Worm (Caenorhabditis elegans): Measurements from ENCODE around the gene mcm-2.
A peak's percentile ranks its signal among the peaks of the same experiment; 100 is the strongest.

mcm-2 gene

ce11 chrII:11973632-11974031 is 32.8 kb downstream of the mcm-2 start, which contains the start of gene acbp-6:
Gene acbp-6, minus strand, starts transcription at chrII:11973732.
- no peak for TF ChIP-seq aly-2 (tag; optimal IDR thresholded peaks at IDR 0.05)
- TF ChIP-seq jun-1 (tag; optimal IDR thresholded peaks at IDR 0.05): no peak
- TF ChIP-seq nhr-28 (tag; optimal IDR thresholded peaks at IDR 0.05): no peak
- TF ChIP-seq nhr-43 (tag; optimal IDR thresholded peaks at IDR 0.05; ENCODE audit: poor library complexity, severe bottlenecking): no peak
- no peak for TF ChIP-seq elt-1 (tag; optimal IDR thresholded peaks at IDR 0.05)
- no peak for TF ChIP-seq ceh-82 (tag; optimal IDR thresholded peaks at IDR 0.05)
- TF ChIP-seq lin-15B (tag; optimal IDR thresholded peaks at IDR 0.05): no peak
- TF ChIP-seq nhr-12 (tag; optimal IDR thresholded peaks at IDR 0.05): no peak
- no peak for TF ChIP-seq tbx-2 (tag; optimal IDR thresholded peaks at IDR 0.05)
- no peak for TF ChIP-seq ZK546.5 (tag; optimal IDR thresholded peaks at IDR 0.05)
- TF ChIP-seq fkh-2 (tag; optimal IDR thresholded peaks at IDR 0.05): no peak
- no peak for TF ChIP-seq hmg-11 (tag; optimal IDR thresholded peaks at IDR 0.05)
- TF ChIP-seq sea-2 (GFP tag; optimal IDR thresholded peaks at IDR 0.05): no peak
- no peak for TF ChIP-seq nhr-25 (tag; optimal IDR thresholded peaks at IDR 0.05)
- TF ChIP-seq skn-1 (tag; optimal IDR thresholded peaks at IDR 0.05): no peak
- no peak for TF ChIP-seq nhr-11 (tag; optimal IDR thresholded peaks at IDR 0.05)
- TF ChIP-seq ama-1 (optimal IDR thresholded peaks at IDR 0.05): no peak
- no peak for TF ChIP-seq nhr-23 (tag; optimal IDR thresholded peaks at IDR 0.05)

DNA sequence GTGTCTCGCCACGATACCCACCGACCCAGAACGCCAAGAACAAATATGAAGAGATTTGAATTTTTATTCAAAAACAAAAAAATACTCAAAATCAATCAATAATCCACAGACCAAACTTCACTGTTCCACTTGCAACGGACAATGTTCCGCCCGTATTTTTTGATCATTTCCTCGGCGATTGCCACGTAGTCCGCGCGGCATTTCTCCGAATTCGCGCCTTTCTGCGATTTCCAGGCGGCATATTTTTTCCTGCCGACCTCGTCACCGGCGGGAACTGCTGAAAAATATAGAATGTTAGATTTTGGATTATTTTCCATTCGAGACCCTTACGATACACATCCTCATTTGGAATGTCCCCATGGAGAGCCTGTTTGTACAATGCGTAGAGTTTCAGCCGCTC is 34.2 kb downstream of the mcm-2 start:
- TF ChIP-seq hmg-11 (tag; optimal IDR thresholded peaks at IDR 0.05) (no peak), pha-4 (tag; optimal IDR thresholded peaks at IDR 0.05) (no peak), unc-62 (GFP tag; optimal IDR thresholded peaks at IDR 0.05) (no peak), nhr-23 (tag; optimal IDR thresholded peaks at IDR 0.05) (no peak), egl-5 (tag; optimal IDR thresholded peaks at IDR 0.05) (no peak), ztf-4 (tag; optimal IDR thresholded peaks at IDR 0.05) (no peak), fkh-10 (GFP tag; optimal IDR thresholded peaks at IDR 0.05) (no peak), nhr-237 (tag; optimal IDR thresholded peaks at IDR 0.05) (no peak), zag-1 (tag; optimal IDR thresholded peaks at IDR 0.05) (no peak), pqm-1 (tag; optimal IDR thresholded peaks at IDR 0.05) (no peak), elt-2 (tag; optimal IDR thresholded peaks at IDR 0.05) (no peak), mml-1 (tag; optimal IDR thresholded peaks at IDR 0.05) (no peak)

- TF ChIP-seq nhr-25 (tag; optimal IDR thresholded peaks at IDR 0.05): no peak
- TF ChIP-seq nfya-1 (tag; optimal IDR thresholded peaks at IDR 0.05; ENCODE audit: insufficient read depth): peak; percentile 70
Measured at ce11 chrII:11971009-11971636, 35.3 kb downstream of the mcm-2 start.

DNA sequence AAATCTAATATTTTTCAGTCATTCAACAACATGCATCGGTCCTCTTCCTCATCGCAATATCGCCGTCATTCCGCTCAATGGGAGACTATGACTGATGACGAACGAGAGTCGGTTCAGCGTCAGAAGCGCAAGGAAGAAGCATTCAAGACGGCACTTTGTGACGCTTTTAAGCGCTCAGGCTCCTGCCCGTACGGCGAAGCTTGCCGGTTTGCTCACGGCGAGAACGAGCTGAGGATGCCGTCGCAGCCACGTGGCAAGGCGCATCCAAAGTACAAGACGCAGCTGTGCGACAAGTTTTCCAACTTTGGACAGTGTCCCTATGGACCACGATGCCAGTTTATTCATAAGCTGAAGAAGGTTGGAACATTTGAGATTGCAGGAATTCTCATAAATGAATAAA is 37.4 kb downstream of the mcm-2 start:
- TF ChIP-seq nhr-43 (tag; optimal IDR thresholded peaks at IDR 0.05; ENCODE audit: poor library complexity, severe bottlenecking): no peak
- TF ChIP-seq hmg-11 (tag; optimal IDR thresholded peaks at IDR 0.05): no peak
- no peak for TF ChIP-seq nhr-237 (tag; optimal IDR thresholded peaks at IDR 0.05)
- TF ChIP-seq zag-1 (tag; optimal IDR thresholded peaks at IDR 0.05): no peak
- TF ChIP-seq nhr-67 (tag; optimal IDR thresholded peaks at IDR 0.05): no peak
- TF ChIP-seq egl-27 (tag; optimal IDR thresholded peaks at IDR 0.05): no peak
- no peak for TF ChIP-seq snpc-4 (tag; optimal IDR thresholded peaks at IDR 0.05)
- TF ChIP-seq ceh-16 (tag; optimal IDR thresholded peaks at IDR 0.05): no peak
- no peak for TF ChIP-seq ceh-82 (tag; optimal IDR thresholded peaks at IDR 0.05)
- TF ChIP-seq nhr-28 (tag; optimal IDR thresholded peaks at IDR 0.05): no peak
- no peak for TF ChIP-seq sea-2 (GFP tag; optimal IDR thresholded peaks at IDR 0.05)
- TF ChIP-seq ztf-4 (tag; optimal IDR thresholded peaks at IDR 0.05): no peak
- TF ChIP-seq nhr-76 (tag; optimal IDR thresholded peaks at IDR 0.05): no peak
- no peak for TF ChIP-seq fkh-10 (GFP tag; optimal IDR thresholded peaks at IDR 0.05)
- no peak for TF ChIP-seq pqm-1 (tag; optimal IDR thresholded peaks at IDR 0.05)
- no peak for TF ChIP-seq nfya-1 (tag; optimal IDR thresholded peaks at IDR 0.05; ENCODE audit: insufficient read depth)
- no peak for TF ChIP-seq ama-1 (optimal IDR thresholded peaks at IDR 0.05)
- no peak for TF ChIP-seq tbx-2 (tag; optimal IDR thresholded peaks at IDR 0.05)

DNA sequence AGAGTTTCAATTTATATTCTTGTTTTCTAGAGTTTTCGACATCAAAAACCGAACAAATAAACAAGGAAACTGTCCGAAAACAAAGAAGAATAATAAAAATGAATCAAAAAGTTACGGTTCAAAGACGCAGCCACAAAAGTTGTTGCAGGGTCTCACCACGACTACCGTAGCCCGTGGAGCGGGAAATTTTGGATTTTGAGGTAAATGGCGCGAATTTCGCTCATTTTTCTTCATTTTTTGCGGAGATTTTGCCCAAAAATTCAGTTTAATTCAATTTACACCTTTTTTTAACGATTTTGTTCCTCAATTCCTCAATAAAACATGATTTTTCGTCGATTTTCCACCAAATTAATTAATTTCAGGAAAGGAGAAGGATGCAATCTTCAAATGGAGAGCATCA is 38.1 kb downstream of the mcm-2 start, which contains the start of gene mex-1:
Gene mex-1 (plus strand): TSS at position 363 of the 400 bp plus-strand sequence.
- TF ChIP-seq nfya-1 (tag; optimal IDR thresholded peaks at IDR 0.05; ENCODE audit: insufficient read depth): no peak
- TF ChIP-seq skn-1 (tag; optimal IDR thresholded peaks at IDR 0.05): no peak
- no peak for TF ChIP-seq nhr-23 (tag; optimal IDR thresholded peaks at IDR 0.05)
- TF ChIP-seq ceh-82 (tag; optimal IDR thresholded peaks at IDR 0.05): no peak
